Fruit fly (Drosophila melanogaster) whole organism, embryonic: ENCODE measurements around the gene stg.

Experiments
- Atf-2 ChIP-seq: fragments of 200-800 bp; sonication (Bioruptor generic); optimal IDR thresholded peaks from 2 replicates; lab custom pipeline; 2016; ENCODE audit warnings: missing biosample characterization, missing genetic modification characterization
- B-H2 ChIP-seq: fragments of 200-800 bp; sonication (Bioruptor generic); optimal IDR thresholded peaks from 2 replicates; lab custom pipeline; 2018; ENCODE audit warnings: missing biosample characterization, mild to moderate bottlenecking, missing genetic modification characterization
- CG12104 ChIP-seq: fragments of 200-800 bp; sonication (Bioruptor generic); optimal IDR thresholded peaks from 3 replicates; lab custom pipeline; 2016; ENCODE audit warnings: missing biosample characterization, missing genetic modification characterization
- CG13424 ChIP-seq: fragments of 200-800 bp; sonication (Bioruptor generic); optimal IDR thresholded peaks from 2 replicates; lab custom pipeline; 2019; ENCODE audit warnings: missing biosample characterization, mild to moderate bottlenecking, missing genetic modification characterization, moderate library complexity
- CG14014 ChIP-seq: fragments of 200-800 bp; sonication (Bioruptor generic); IDR thresholded peaks from 2 replicates; pipeline ENCODE4 v1.3.6; 2022; ENCODE audit warnings: missing biosample characterization, missing genetic modification characterization
- CG17328 ChIP-seq: fragments of 200-800 bp; sonication (Bioruptor generic); IDR thresholded peaks from 2 replicates; pipeline ENCODE4 v1.3.6; 2022; ENCODE audit warnings: missing biosample characterization, missing genetic modification characterization
- CG17829 ChIP-seq: fragments of 200-800 bp; optimal IDR thresholded peaks from 2 replicates; lab custom pipeline; 2019; ENCODE audit warnings: missing biosample characterization, mild to moderate bottlenecking, missing genetic modification characterization, moderate library complexity
- CG1832 ChIP-seq: fragments of 200-800 bp; sonication (Bioruptor generic); optimal IDR thresholded peaks from 2 replicates; lab custom pipeline; 2017; ENCODE audit warnings: missing biosample characterization, mild to moderate bottlenecking, missing genetic modification characterization, inconsistent platforms
- CG2199 ChIP-seq: fragments of 200-800 bp; sonication (Bioruptor generic); IDR thresholded peaks from 3 replicates; pipeline ENCODE4 v1.3.6; 2022; ENCODE audit warnings: missing biosample characterization, missing genetic modification characterization
- CG2712 ChIP-seq: fragments of 200-800 bp; optimal IDR thresholded peaks from 3 replicates; lab custom pipeline; 2019; ENCODE audit warnings: missing biosample characterization, mild to moderate bottlenecking, missing genetic modification characterization, moderate library complexity
- CG31441 ChIP-seq: fragments of 200-800 bp; sonication (Bioruptor generic); IDR thresholded peaks from 2 replicates; pipeline ENCODE4 v1.3.6; 2022; ENCODE audit warnings: missing biosample characterization, missing genetic modification characterization
- CG4328 ChIP-seq: fragments of 200-800 bp; sonication (Bioruptor generic); optimal IDR thresholded peaks from 3 replicates; lab custom pipeline; 2017; ENCODE audit warnings: missing biosample characterization, missing genetic modification reagents, missing genetic modification characterization
- CG8924 ChIP-seq: fragments of 200-800 bp; optimal IDR thresholded peaks from 3 replicates; lab custom pipeline; 2019; ENCODE audit warnings: missing biosample characterization, mild to moderate bottlenecking, missing genetic modification characterization, moderate library complexity
- CG9727 ChIP-seq: fragments of 200-800 bp; sonication (Bioruptor generic); optimal IDR thresholded peaks from 3 replicates; lab custom pipeline; 2017; ENCODE audit warnings: missing biosample characterization, mild to moderate bottlenecking, missing genetic modification characterization
- Dbx ChIP-seq: fragments of 200-800 bp; sonication (Bioruptor generic); IDR thresholded peaks from 3 replicates; pipeline ENCODE4 v1.3.6; 2022; ENCODE audit warnings: missing biosample characterization, missing genetic modification characterization
- HLHmδ ChIP-seq: fragments of 200-800 bp; sonication (Bioruptor generic); optimal IDR thresholded peaks from 2 replicates; lab custom pipeline; 2018; ENCODE audit warnings: missing biosample characterization, mild to moderate bottlenecking, missing genetic modification characterization, moderate library complexity
- Myb ChIP-seq: fragments of 200-800 bp; sonication (Bioruptor generic); optimal IDR thresholded peaks from 2 replicates; lab custom pipeline; 2016; ENCODE audit warnings: missing biosample characterization, missing genetic modification characterization
- Opbp ChIP-seq: fragments of 200-800 bp; sonication (Bioruptor generic); IDR thresholded peaks from 3 replicates; pipeline ENCODE4 v1.3.6; 2022; ENCODE audit warnings: missing biosample characterization, missing genetic modification characterization; ENCODE audit not compliant: partially characterized antibody
- Ravus ChIP-seq: fragments of 200-800 bp; sonication (Bioruptor generic); IDR thresholded peaks from 2 replicates; pipeline ENCODE4 v1.3.6; 2022; ENCODE audit warnings: missing biosample characterization, missing genetic modification characterization
- Trl ChIP-seq, 3 experiments: fragments of >200 bp in 2 of 3; fragments of 200-800 bp in 1 of 3; sonication (Bioruptor generic) in 1 of 3; optimal IDR thresholded peaks; 2 replicates in 1 of 3; 3 replicates in 2 of 3; lab custom pipeline; 2016 to 2017; ENCODE audit warnings: missing biosample characterization in 1 of 3, missing genetic modification characterization in 1 of 3
- al ChIP-seq: fragments of 200-800 bp; sonication (Bioruptor generic); IDR thresholded peaks from 2 replicates; pipeline ENCODE4 v1.3.6; 2022; ENCODE audit warnings: missing biosample characterization, missing genetic modification characterization
- ato ChIP-seq: fragments of 200-800 bp; sonication (Bioruptor generic); IDR thresholded peaks from 2 replicates; pipeline ENCODE4 v1.3.6; 2022; ENCODE audit warnings: missing biosample characterization, missing genetic modification characterization; ENCODE audit not compliant: partially characterized antibody
- corto ChIP-seq: fragments of 200-800 bp; sonication (Bioruptor generic); optimal IDR thresholded peaks from 2 replicates; lab custom pipeline; 2016; ENCODE audit warnings: missing biosample characterization, mild to moderate bottlenecking, missing genetic modification characterization, moderate library complexity
- crol ChIP-seq: fragments of 200-800 bp; sonication (Bioruptor generic); IDR thresholded peaks from 2 replicates; pipeline ENCODE4 v1.3.6; 2022; ENCODE audit warnings: missing biosample characterization, missing genetic modification characterization
- da ChIP-seq: fragments of 200-800 bp; sonication (Bioruptor generic); optimal IDR thresholded peaks from 2 replicates; lab custom pipeline; 2016; ENCODE audit warnings: missing biosample characterization, missing genetic modification characterization
- dmrt11E ChIP-seq: fragments of 200-800 bp; sonication (Bioruptor generic); optimal IDR thresholded peaks from 3 replicates; lab custom pipeline; 2018; ENCODE audit warnings: missing biosample characterization, mild to moderate bottlenecking, missing genetic modification characterization, moderate library complexity
- emc ChIP-seq: fragments of 200-800 bp; sonication (Bioruptor generic); optimal IDR thresholded peaks from 2 replicates; lab custom pipeline; 2016; ENCODE audit warnings: missing biosample characterization, missing genetic modification characterization
- en ChIP-seq: fragments of 200-800 bp; sonication (Bioruptor generic); optimal IDR thresholded peaks from 2 replicates; lab custom pipeline; 2016; ENCODE audit warnings: missing biosample characterization, missing genetic modification characterization
- grn ChIP-seq: fragments of 200-800 bp; sonication (Bioruptor generic); optimal IDR thresholded peaks from 3 replicates; lab custom pipeline; 2017; ENCODE audit warnings: missing biosample characterization, missing genetic modification characterization
- hbn ChIP-seq: fragments of 200-800 bp; sonication (Bioruptor generic); IDR thresholded peaks from 2 replicates; pipeline ENCODE4 v1.3.6; 2022; ENCODE audit warnings: missing biosample characterization, missing genetic modification characterization; ENCODE audit not compliant: partially characterized antibody
- ind ChIP-seq: fragments of 200-800 bp; sonication (Bioruptor generic); optimal IDR thresholded peaks from 3 replicates; lab custom pipeline; 2016; ENCODE audit warnings: missing biosample characterization, missing genetic modification characterization
- lmd ChIP-seq: fragments of 200-800 bp; sonication (Bioruptor generic); IDR thresholded peaks from 2 replicates; pipeline ENCODE4 v1.3.6; 2022; ENCODE audit warnings: missing biosample characterization, missing genetic modification characterization
- nerfin-1 ChIP-seq: fragments of 200-800 bp; sonication (Bioruptor generic); optimal IDR thresholded peaks from 3 replicates; lab custom pipeline; 2019; ENCODE audit warnings: missing biosample characterization, mild to moderate bottlenecking, missing genetic modification characterization, moderate library complexity
- peb ChIP-seq: fragments of 200-800 bp; sonication (Bioruptor generic); IDR thresholded peaks from 2 replicates; pipeline ENCODE4 v1.3.6; 2022; ENCODE audit warnings: missing biosample characterization, missing genetic modification characterization
- pros ChIP-seq: fragments of 200-800 bp; sonication (Bioruptor generic); optimal IDR thresholded peaks from 3 replicates; lab custom pipeline; 2019; ENCODE audit warnings: missing biosample characterization, mild to moderate bottlenecking, missing genetic modification characterization, moderate library complexity
- psq ChIP-seq: fragments of 200-800 bp; sonication (Bioruptor generic); optimal IDR thresholded peaks from 2 replicates; lab custom pipeline; 2017; ENCODE audit warnings: missing biosample characterization, missing genetic modification characterization
- rib ChIP-seq: fragments of 200-800 bp; sonication (Bioruptor generic); IDR thresholded peaks from 2 replicates; pipeline ENCODE4 v1.3.6; 2022; ENCODE audit warnings: missing biosample characterization, missing genetic modification characterization
- sd ChIP-seq: fragments of 200-800 bp; sonication (Bioruptor generic); optimal IDR thresholded peaks from 3 replicates; lab custom pipeline; 2018; ENCODE audit warnings: missing biosample characterization, mild to moderate bottlenecking, missing genetic modification characterization, moderate library complexity
- sens ChIP-seq: fragments of 200-800 bp; sonication (Bioruptor generic); peaks from one replicate; lab custom pipeline; 2016; ENCODE audit warnings: missing biosample characterization, missing genetic modification characterization
- seq ChIP-seq: fragments of 200-800 bp; sonication (Bioruptor generic); IDR thresholded peaks from 2 replicates; pipeline ENCODE4 v1.3.6; 2022; ENCODE audit warnings: missing biosample characterization, missing genetic modification characterization
- wor ChIP-seq: fragments of 200-800 bp; sonication (Bioruptor generic); IDR thresholded peaks from 2 replicates; pipeline ENCODE4 v1.3.6; 2022; ENCODE audit warnings: missing biosample characterization, missing genetic modification characterization
- yki ChIP-seq: fragments of >200 bp; optimal IDR thresholded peaks from 3 replicates; lab custom pipeline; 2018
- zf30C ChIP-seq: fragments of 200-800 bp; sonication (Bioruptor generic); optimal IDR thresholded peaks from 3 replicates; lab custom pipeline; 2018; ENCODE audit warnings: missing biosample characterization, mild to moderate bottlenecking, missing genetic modification characterization
- zfh2 ChIP-seq: fragments of 200-800 bp; sonication (Bioruptor generic); optimal IDR thresholded peaks from 2 replicates; lab custom pipeline; 2016; ENCODE audit warnings: missing biosample characterization, missing genetic modification characterization

The stg gene

DNA sequence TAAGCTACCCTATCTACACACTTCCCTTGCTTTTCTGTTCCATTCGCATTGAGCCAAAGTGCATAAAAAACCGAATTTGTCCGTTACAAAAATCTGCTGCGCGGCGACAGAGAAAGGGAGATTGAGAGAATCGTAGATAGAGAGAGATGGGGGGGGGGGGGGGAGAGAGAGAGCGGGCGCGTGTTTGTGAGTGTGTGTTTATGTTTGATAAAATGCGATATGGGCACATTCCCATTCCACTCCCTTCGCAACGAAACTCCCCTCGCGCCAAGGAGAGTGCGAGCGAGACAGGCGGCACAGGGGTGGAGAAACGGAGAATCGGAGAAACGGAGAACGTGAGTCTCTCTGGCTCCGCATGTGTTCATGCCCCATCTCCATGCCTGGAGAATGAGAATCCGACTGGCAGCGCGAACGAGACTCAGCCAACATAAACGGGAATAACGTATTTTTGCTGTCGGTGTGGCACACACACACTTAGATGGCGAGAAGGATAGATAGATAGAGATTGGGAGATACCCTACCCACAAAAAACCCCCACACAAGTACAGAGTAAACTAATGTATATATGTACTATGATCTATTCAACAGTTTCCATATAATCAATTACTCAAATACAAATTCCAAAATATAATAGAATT lies 31.8 kb upstream of the stg start (continued):
- TF ChIP-seq crol (GFP tag; lab: Robert Waterston, UW) (peak; percentile 99), CG4328 (GFP tag; lab: Kevin White, UChicago) (no peak), seq (GFP tag; lab: Robert Waterston, UW) (peak; percentile 40; the same call in 1 of the 2 replicates), ato (GFP tag; lab: Robert Waterston, UW) (0 out of 2 replicates have a peak, but pooled peaks have one; percentile 37), zfh2 (no peak), rib (GFP tag; lab: Robert Waterston, UW) (peak; percentile 66), CG17328 (GFP tag; lab: Robert Waterston, UW) (0 out of 2 replicates have a peak, but pooled peaks have one; percentile 12), en (no peak), Opbp (peak; percentile 41; the same call in 1 of the 3 replicates), Atf-2 (GFP tag; lab: Kevin White, UChicago) (no peak), psq (GFP tag; lab: Kevin White, UChicago) (peak; percentile 56), pros (GFP tag; lab: Kevin White, UChicago) (peak; percentile 97), CG2712 (tag; lab: Kevin White, UChicago) (peak; percentile 21), CG31441 (GFP tag; lab: Robert Waterston, UW) (0 out of 2 replicates have a peak, but pooled peaks have one; percentile 14), Ravus (GFP tag; lab: Robert Waterston, UW) (peak; percentile 90), sd (tag; lab: Kevin White, UChicago) (peak; percentile 38), yki (lab: Kevin White, UChicago) (peak; percentile 41), CG13424 (tag; lab: Kevin White, UChicago) (no peak), Trl (optimal IDR thresholded peaks at IDR 0.05; lab: Kevin White, UChicago) (peak; percentile 26 to 86), Trl (GFP tag; optimal IDR thresholded peaks at IDR 0.05; lab: Kevin White, UChicago) (no peak), grn (GFP tag; lab: Kevin White, UChicago) (peak; percentile 72), B-H2 (GFP tag; lab: Kevin White, UChicago) (no peak), ind (GFP tag; lab: Kevin White, UChicago) (no peak), HLHmδ (peak; percentile 87), zf30C (GFP tag; lab: Kevin White, UChicago) (peak; percentile 3), CG2199 (GFP tag; lab: Robert Waterston, UW) (peak; percentile 86), sens (GFP tag; lab: Kevin White, UChicago) (peak; percentile 43), CG8924 (tag; lab: Kevin White, UChicago) (peak; percentile 10), dmrt11E (tag; lab: Kevin White, UChicago) (no peak)

DNA sequence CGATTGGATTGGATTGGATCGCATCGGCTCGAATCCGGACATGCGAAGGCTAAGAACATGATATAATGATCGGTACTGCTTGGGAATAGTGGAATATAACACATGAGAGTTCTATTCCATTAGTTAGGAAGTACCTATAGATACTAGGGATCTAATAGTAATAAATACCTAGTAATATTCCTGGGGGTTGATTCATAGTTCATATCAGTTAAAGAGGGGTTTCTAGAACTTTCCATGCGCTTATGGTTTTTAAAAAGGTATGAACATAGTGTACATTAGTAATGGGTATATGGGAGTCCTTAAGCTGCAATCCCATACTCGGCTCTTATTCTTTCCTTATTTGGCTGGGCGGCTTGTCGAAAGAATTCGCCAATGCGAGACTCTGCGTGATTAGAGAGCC lies 28.7 kb upstream of the stg start:
- TF ChIP-seq nerfin-1 (tag; lab: Kevin White, UChicago), result no peak
- TF ChIP-seq Myb (GFP tag; lab: Kevin White, UChicago), result no peak
- no peak for TF ChIP-seq peb (GFP tag; lab: Robert Waterston, UW)
- TF ChIP-seq da (GFP tag; lab: Kevin White, UChicago), result no peak
- no peak for TF ChIP-seq al (GFP tag; lab: Robert Waterston, UW)
- no peak for TF ChIP-seq crol (GFP tag; lab: Robert Waterston, UW)
- no peak for TF ChIP-seq CG12104 (GFP tag; lab: Kevin White, UChicago)
- no peak for TF ChIP-seq CG17829 (tag; lab: Kevin White, UChicago)
- no peak for TF ChIP-seq emc (GFP tag; lab: Kevin White, UChicago)
- no peak for TF ChIP-seq corto (GFP tag; lab: Kevin White, UChicago)
- no peak for TF ChIP-seq CG14014
- no peak for TF ChIP-seq lmd
- no peak for TF ChIP-seq CG9727
- no peak for TF ChIP-seq wor (GFP tag; lab: Robert Waterston, UW)
- TF ChIP-seq Dbx (GFP tag; lab: Robert Waterston, UW), result no peak
- TF ChIP-seq CG1832, result no peak
- no peak for TF ChIP-seq hbn (GFP tag; lab: Robert Waterston, UW)
